Worm (Caenorhabditis elegans) whole organism, late embryonic: Measurements from ENCODE around the gene K07F5.14.

Experiments used
- hlh-6 ChIP-seq: sonication (generic microtip); optimal IDR thresholded peaks from 2 replicates; lab custom pipeline; 2016; ENCODE audit warnings: missing genotype, missing genetic modification characterization, missing compliant biosample characterization
- pha-4 ChIP-seq: fragments of 150-350 bp; optimal IDR thresholded peaks from 2 replicates; lab custom pipeline; 2018; ENCODE audit warnings: missing biosample characterization, missing genetic modification reagents, missing genetic modification characterization

ce11 chrIV:9869344-9869743, 7.3 kb downstream of the K07F5.14 start:
- TF ChIP-seq hlh-6 (no peak), pha-4 (tag; lab: Kevin White, UChicago) (no peak)
